Fruit fly (Drosophila melanogaster): ENCODE results near the gene Nnk.

DNA sequence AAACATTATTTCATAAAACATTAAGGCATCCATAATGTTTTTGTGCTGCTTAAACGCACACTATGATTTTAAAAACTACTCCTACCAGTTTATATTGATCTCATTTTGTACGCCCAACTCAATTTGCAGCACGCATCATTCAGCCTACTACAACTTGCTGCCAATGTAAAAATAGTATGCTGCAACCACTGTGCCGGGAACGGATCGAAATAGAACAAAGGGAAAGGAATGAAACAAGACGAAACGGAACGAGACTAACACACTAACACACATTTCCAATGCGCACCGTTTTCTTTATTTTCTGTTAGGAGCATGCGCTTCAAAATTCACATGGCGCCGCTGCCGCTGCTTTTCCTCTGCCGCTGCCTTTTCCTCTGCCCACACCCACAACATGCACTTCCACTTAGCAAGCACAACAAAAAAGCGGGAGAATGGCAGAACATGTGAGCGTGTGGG lies 28.1 kb downstream of the Nnk start:
- TF ChIP-seq OdsH (GFP tag; optimal IDR thresholded peaks at IDR 0.05) (no peak), tai (GFP tag; optimal IDR thresholded peaks at IDR 0.05) (no peak), brk (GFP tag; optimal IDR thresholded peaks at IDR 0.05) (no peak), N (GFP tag; optimal IDR thresholded peaks at IDR 0.05) (no peak)
